Fruit fly (Drosophila melanogaster) whole organism, embryonic: Measurements from ENCODE around the gene Hayan.

Experiments
- Blimp-1 ChIP-seq: fragments of 200-800 bp; sonication (Bioruptor generic); optimal IDR thresholded peaks from 3 replicates; lab custom pipeline; 2018; ENCODE audit warnings: missing biosample characterization, missing genetic modification characterization, mild to moderate bottlenecking, moderate library complexity, missing genetic modification reagents
- CG10543 ChIP-seq: fragments of 200-800 bp; sonication (Bioruptor generic); optimal IDR thresholded peaks from 3 replicates; lab custom pipeline; 2017; ENCODE audit warnings: missing biosample characterization, mild to moderate bottlenecking, missing genetic modification characterization, moderate library complexity
- CG10565 ChIP-seq: fragments of 200-800 bp; sonication (Bioruptor generic); optimal IDR thresholded peaks from 3 replicates; lab custom pipeline; 2016; ENCODE audit warnings: missing biosample characterization, mild to moderate bottlenecking, missing genetic modification characterization
- CG10959 ChIP-seq: fragments of 200-800 bp; sonication (Bioruptor generic); IDR thresholded peaks from 2 replicates; pipeline ENCODE4 v1.3.6; 2022; ENCODE audit warnings: missing biosample characterization, missing genetic modification characterization
- CG11247 ChIP-seq: fragments of 200-800 bp; sonication (Bioruptor generic); IDR thresholded peaks from 2 replicates; pipeline ENCODE4 v1.3.6; 2022; ENCODE audit warnings: missing biosample characterization, missing genetic modification characterization
- CG12155 ChIP-seq: fragments of 200-800 bp; sonication (Bioruptor generic); optimal IDR thresholded peaks from 3 replicates; lab custom pipeline; 2016; ENCODE audit warnings: missing biosample characterization, missing genetic modification characterization
- CG12299 ChIP-seq: fragments of 200-800 bp; sonication (Bioruptor generic); optimal IDR thresholded peaks from 2 replicates; lab custom pipeline; 2018; ENCODE audit warnings: missing biosample characterization, mild to moderate bottlenecking, missing genetic modification characterization
- CG14050 ChIP-seq: fragments of 200-800 bp; sonication (Bioruptor generic); IDR thresholded peaks from 3 replicates; pipeline ENCODE4 v1.3.6; 2022; ENCODE audit warnings: missing biosample characterization, missing genetic modification characterization
- CG2875 ChIP-seq: fragments of 200-800 bp; sonication (Bioruptor generic); optimal IDR thresholded peaks from 2 replicates; lab custom pipeline; 2017; ENCODE audit warnings: missing biosample characterization, mild to moderate bottlenecking, missing genetic modification characterization, missing genetic modification reagents
- CG3163 ChIP-seq: fragments of 200-800 bp; sonication (Bioruptor generic); optimal IDR thresholded peaks from 3 replicates; lab custom pipeline; 2016; ENCODE audit warnings: missing biosample characterization, missing genetic modification characterization
- CG34224 ChIP-seq: fragments of 200-800 bp; sonication (Bioruptor generic); IDR thresholded peaks from 3 replicates; pipeline ENCODE4 v1.3.6; 2022; ENCODE audit warnings: missing biosample characterization, missing genetic modification characterization; ENCODE audit not compliant: partially characterized antibody
- CG4707 ChIP-seq: fragments of 200-800 bp; sonication (Bioruptor generic); optimal IDR thresholded peaks from 2 replicates; lab custom pipeline; 2018; ENCODE audit warnings: missing biosample characterization, mild to moderate bottlenecking, missing genetic modification characterization, moderate library complexity
- CG7963 ChIP-seq: fragments of 200-800 bp; sonication (Bioruptor generic); IDR thresholded peaks from 3 replicates; pipeline ENCODE4 v1.3.6; 2022; ENCODE audit warnings: missing biosample characterization, missing genetic modification characterization; ENCODE audit not compliant: partially characterized antibody
- CG8281 ChIP-seq: fragments of 200-800 bp; sonication (Bioruptor generic); optimal IDR thresholded peaks from 2 replicates; lab custom pipeline; 2018; ENCODE audit warnings: missing biosample characterization, mild to moderate bottlenecking, missing genetic modification characterization, moderate library complexity
- E2f2 ChIP-seq: fragments of 200-800 bp; sonication (Bioruptor generic); IDR thresholded peaks from 2 replicates; pipeline ENCODE4 v1.3.6; 2022; ENCODE audit warnings: missing biosample characterization, missing genetic modification characterization
- HLH54F ChIP-seq: fragments of 200-800 bp; sonication (Bioruptor generic); optimal IDR thresholded peaks from 3 replicates; lab custom pipeline; 2016; ENCODE audit warnings: missing biosample characterization, missing genetic modification characterization
- Hr3 ChIP-seq: fragments of 200-800 bp; sonication (Bioruptor generic); optimal IDR thresholded peaks from 3 replicates; lab custom pipeline; 2016; ENCODE audit warnings: missing biosample characterization, missing genetic modification characterization
- MBD-R2 ChIP-seq: fragments of 200-800 bp; sonication (Bioruptor generic); IDR thresholded peaks from 2 replicates; pipeline ENCODE4 v1.3.6; 2022; ENCODE audit warnings: missing biosample characterization, missing genetic modification characterization
- Mes4 ChIP-seq: fragments of 200-800 bp; sonication (Bioruptor generic); optimal IDR thresholded peaks from 2 replicates; lab custom pipeline; 2016; ENCODE audit warnings: missing biosample characterization, missing genetic modification characterization
- NC2β ChIP-seq: fragments of 200-800 bp; sonication (Bioruptor generic); optimal IDR thresholded peaks from 2 replicates; lab custom pipeline; 2016; ENCODE audit warnings: missing biosample characterization, missing genetic modification characterization
- Oaz ChIP-seq: fragments of 200-800 bp; sonication (Bioruptor generic); IDR thresholded peaks from 2 replicates; pipeline ENCODE4 v1.3.6; 2022; ENCODE audit warnings: missing biosample characterization, missing genetic modification characterization
- Pdp1 ChIP-seq, 2 experiments: fragments of 200-800 bp; sonication (Bioruptor generic); optimal IDR thresholded peaks; 3 replicates each; lab custom pipeline; 2016; ENCODE audit warnings: missing biosample characterization in 2 of 2, missing genetic modification characterization in 2 of 2, mild to moderate bottlenecking in 1 of 2, moderate library complexity in 1 of 2
- YL-1 ChIP-seq: fragments of 200-800 bp; sonication (Bioruptor generic); optimal IDR thresholded peaks from 3 replicates; lab custom pipeline; 2017; ENCODE audit warnings: missing biosample characterization, mild to moderate bottlenecking, missing genetic modification characterization
- amos ChIP-seq: fragments of 200-800 bp; sonication (Bioruptor generic); IDR thresholded peaks from 2 replicates; pipeline ENCODE4 v1.3.6; 2022; ENCODE audit warnings: missing biosample characterization, missing genetic modification characterization; ENCODE audit not compliant: partially characterized antibody
- cad ChIP-seq: fragments of >200 bp; optimal IDR thresholded peaks from 2 replicates; lab custom pipeline; 2017; ENCODE audit warnings: missing biosample characterization, missing genetic modification characterization
- crol ChIP-seq: fragments of 200-800 bp; sonication (Bioruptor generic); IDR thresholded peaks from 2 replicates; pipeline ENCODE4 v1.3.6; 2022; ENCODE audit warnings: missing biosample characterization, missing genetic modification characterization
- dmrt99B ChIP-seq: fragments of 200-800 bp; sonication (Bioruptor generic); optimal IDR thresholded peaks from 2 replicates; lab custom pipeline; 2018; ENCODE audit warnings: missing biosample characterization, mild to moderate bottlenecking, missing genetic modification characterization, moderate library complexity
- dpn ChIP-seq, 2 experiments: fragments of 200-800 bp; sonication (Bioruptor generic); optimal IDR thresholded peaks; 3 replicates each; lab custom pipeline; 2016; ENCODE audit warnings: missing biosample characterization in 2 of 2, missing genetic modification characterization in 2 of 2
- eve ChIP-seq, 2 experiments: fragments of >200 bp; optimal IDR thresholded peaks; 2 replicates each; lab custom pipeline; 2017; ENCODE audit warnings: missing biosample characterization in 2 of 2, missing genetic modification characterization in 2 of 2
- gce ChIP-seq: fragments of 200-800 bp; sonication (Bioruptor generic); IDR thresholded peaks from 3 replicates; pipeline ENCODE4 v1.3.6; 2022; ENCODE audit warnings: missing biosample characterization, missing genetic modification characterization
- gem ChIP-seq: fragments of 200-800 bp; sonication (Bioruptor generic); optimal IDR thresholded peaks from 2 replicates; lab custom pipeline; 2019; ENCODE audit warnings: missing biosample characterization, mild to moderate bottlenecking, missing genetic modification characterization, moderate library complexity
- grn ChIP-seq: fragments of 200-800 bp; sonication (Bioruptor generic); optimal IDR thresholded peaks from 3 replicates; lab custom pipeline; 2017; ENCODE audit warnings: missing biosample characterization, missing genetic modification characterization
- her ChIP-seq: fragments of 200-800 bp; sonication (Bioruptor generic); optimal IDR thresholded peaks from 2 replicates; lab custom pipeline; 2016; ENCODE audit warnings: missing biosample characterization, missing genetic modification characterization
- hth ChIP-seq: fragments of >200 bp; optimal IDR thresholded peaks from 2 replicates; lab custom pipeline; 2017; ENCODE audit warnings: inconsistent platforms
- insv ChIP-seq, 2 experiments: fragments of 200-800 bp; sonication (Bioruptor generic); optimal IDR thresholded peaks; 3 replicates each; lab custom pipeline; 2016 to 2018; ENCODE audit warnings: missing biosample characterization in 2 of 2, missing genetic modification characterization in 2 of 2
- kah ChIP-seq: fragments of 200-800 bp; sonication (Bioruptor generic); optimal IDR thresholded peaks from 2 replicates; lab custom pipeline; 2018; ENCODE audit warnings: missing biosample characterization, mild to moderate bottlenecking, missing genetic modification characterization
- ken ChIP-seq: fragments of 200-800 bp; sonication (Bioruptor generic); IDR thresholded peaks from 3 replicates; pipeline ENCODE4 v1.3.6; 2022; ENCODE audit warnings: missing biosample characterization, missing genetic modification characterization
- lilli ChIP-seq: fragments of 200-800 bp; sonication (Bioruptor generic); optimal IDR thresholded peaks from 3 replicates; lab custom pipeline; 2016; ENCODE audit warnings: missing biosample characterization, missing genetic modification characterization
- mld ChIP-seq: fragments of 200-800 bp; sonication (Bioruptor generic); IDR thresholded peaks from 3 replicates; pipeline ENCODE4 v1.3.6; 2022; ENCODE audit warnings: missing biosample characterization, missing genetic modification characterization; ENCODE audit not compliant: partially characterized antibody
- nerfin-1 ChIP-seq: fragments of 200-800 bp; sonication (Bioruptor generic); optimal IDR thresholded peaks from 3 replicates; lab custom pipeline; 2019; ENCODE audit warnings: missing biosample characterization, mild to moderate bottlenecking, missing genetic modification characterization, moderate library complexity
- nom ChIP-seq: fragments of 200-800 bp; sonication (Bioruptor generic); optimal IDR thresholded peaks from 2 replicates; lab custom pipeline; 2017; ENCODE audit warnings: missing biosample characterization, missing genetic modification characterization, mild to moderate bottlenecking, moderate library complexity, missing genetic modification reagents
- pb ChIP-seq: fragments of 200-800 bp; sonication (Bioruptor generic); optimal IDR thresholded peaks from 3 replicates; lab custom pipeline; 2016; ENCODE audit warnings: missing biosample characterization, missing genetic modification characterization
- pho ChIP-seq: fragments of 200-800 bp; sonication (Bioruptor generic); optimal IDR thresholded peaks from 2 replicates; lab custom pipeline; 2016; ENCODE audit warnings: missing biosample characterization, missing genetic modification characterization
- ro ChIP-seq: fragments of 200-800 bp; sonication (Bioruptor generic); IDR thresholded peaks from 2 replicates; pipeline ENCODE4 v1.3.6; 2022; ENCODE audit warnings: missing biosample characterization, missing genetic modification characterization
- sens ChIP-seq: fragments of 200-800 bp; sonication (Bioruptor generic); peaks from one replicate; lab custom pipeline; 2016; ENCODE audit warnings: missing biosample characterization, missing genetic modification characterization
- wek ChIP-seq: fragments of 200-800 bp; sonication (Bioruptor generic); optimal IDR thresholded peaks from 3 replicates; lab custom pipeline; 2018; ENCODE audit warnings: missing biosample characterization, mild to moderate bottlenecking, missing genetic modification characterization, moderate library complexity
- wor ChIP-seq: fragments of 200-800 bp; sonication (Bioruptor generic); IDR thresholded peaks from 2 replicates; pipeline ENCODE4 v1.3.6; 2022; ENCODE audit warnings: missing biosample characterization, missing genetic modification characterization
- zf30C ChIP-seq: fragments of 200-800 bp; sonication (Bioruptor generic); optimal IDR thresholded peaks from 3 replicates; lab custom pipeline; 2018; ENCODE audit warnings: missing biosample characterization, mild to moderate bottlenecking, missing genetic modification characterization

Gene Hayan

DNA sequence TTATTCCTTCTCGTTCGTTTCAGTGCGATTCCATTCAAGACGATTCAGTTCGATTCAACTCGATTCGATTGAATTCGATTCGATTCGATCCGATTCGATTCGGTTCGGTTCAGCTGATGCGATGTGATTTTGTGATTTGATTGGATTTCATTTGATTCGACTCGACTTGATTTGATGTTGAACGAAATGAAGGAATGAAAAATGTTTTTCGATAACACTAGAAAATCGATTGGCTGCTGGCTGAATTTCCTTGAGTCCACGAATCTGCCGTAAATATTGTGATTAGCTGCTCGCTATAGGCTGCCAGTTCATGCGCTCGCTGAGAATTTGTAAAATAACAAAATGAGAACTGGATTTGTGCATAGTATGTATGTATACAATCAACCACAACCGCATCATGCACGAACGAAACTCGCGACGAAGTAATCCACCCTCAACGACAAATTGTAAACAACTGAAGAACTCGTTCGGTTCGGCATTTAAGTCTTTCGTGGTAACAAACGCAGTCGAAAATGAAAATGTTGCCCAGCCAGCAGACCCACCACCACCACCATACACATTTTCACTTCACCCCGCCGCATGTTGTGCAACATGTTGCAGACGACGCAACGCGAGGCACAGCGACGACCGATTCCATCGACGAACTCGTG lies 21.5 kb upstream of the Hayan start, which contains the start of gene Wnt5 (continued):
- no peak for TF ChIP-seq dpn (GFP tag; optimal IDR thresholded peaks at IDR 0.05; lab: Kevin White, UChicago)
- TF ChIP-seq pb = no peak
- peak; percentile 43 for TF ChIP-seq YL-1 (GFP tag; lab: Kevin White, UChicago)
- no peak for TF ChIP-seq MBD-R2 (GFP tag; lab: Robert Waterston, UW)
- no peak for TF ChIP-seq lilli (GFP tag; lab: Kevin White, UChicago)
- TF ChIP-seq insv (GFP tag; optimal IDR thresholded peaks at IDR 0.05; lab: Kevin White, UChicago) = peak in 1 of 2 experiments; percentile 29
- peak; percentile 44 for TF ChIP-seq sens (GFP tag; lab: Kevin White, UChicago)
- no peak for TF ChIP-seq kah (GFP tag; lab: Kevin White, UChicago)
- TF ChIP-seq gem = no peak
- peak; percentile 15 for TF ChIP-seq CG4707 (GFP tag; lab: Kevin White, UChicago)
- no peak for TF ChIP-seq her
- TF ChIP-seq eve (GFP tag; optimal IDR thresholded peaks at IDR 0.05; lab: Kevin White, UChicago) = no peak
- no peak for TF ChIP-seq CG14050 (GFP tag; lab: Robert Waterston, UW)
- no peak for TF ChIP-seq NC2β (GFP tag; lab: Kevin White, UChicago)
- TF ChIP-seq amos (GFP tag; lab: Robert Waterston, UW) = 0 out of 2 replicates have a peak, but pooled peaks have one; percentile 26
- TF ChIP-seq CG12155 (GFP tag; lab: Kevin White, UChicago) = no peak
- TF ChIP-seq CG10543 (GFP tag; lab: Kevin White, UChicago) = peak; percentile 24
- TF ChIP-seq CG34224 (GFP tag; lab: Robert Waterston, UW) = no peak
- no peak for TF ChIP-seq hth (lab: Kevin White, UChicago)
- TF ChIP-seq crol (GFP tag; lab: Robert Waterston, UW) = peak; percentile 65
- no peak for TF ChIP-seq ken (GFP tag; lab: Robert Waterston, UW)
- TF ChIP-seq mld (GFP tag; lab: Robert Waterston, UW) = no peak
- TF ChIP-seq CG8281 (tag; lab: Kevin White, UChicago) = no peak
- TF ChIP-seq pho = no peak
- TF ChIP-seq wek (GFP tag; lab: Kevin White, UChicago) = peak; percentile 32
- no peak for TF ChIP-seq dmrt99B (tag; lab: Kevin White, UChicago)
- no peak for TF ChIP-seq Blimp-1 (GFP tag; lab: Kevin White, UChicago)
- no peak for TF ChIP-seq Oaz (GFP tag; lab: Robert Waterston, UW)
- TF ChIP-seq CG2875 (GFP tag; lab: Kevin White, UChicago) = no peak
- peak; percentile 55 for TF ChIP-seq CG11247
- no peak for TF ChIP-seq zf30C (GFP tag; lab: Kevin White, UChicago)
- no peak for TF ChIP-seq cad
- no peak for TF ChIP-seq nerfin-1 (tag; lab: Kevin White, UChicago)
- TF ChIP-seq grn (GFP tag; lab: Kevin White, UChicago) = no peak
- TF ChIP-seq CG10959 = no peak
- TF ChIP-seq E2f2 = 0 out of 2 replicates have a peak, but pooled peaks have one; percentile 14
- no peak for TF ChIP-seq CG3163 (GFP tag; lab: Kevin White, UChicago)
- peak; percentile 50 for TF ChIP-seq nom
- no peak for TF ChIP-seq Mes4 (GFP tag; lab: Kevin White, UChicago)
- TF ChIP-seq gce (GFP tag; lab: Robert Waterston, UW) = peak; percentile 22; the same call in 1 of the 3 replicates
- TF ChIP-seq Pdp1 (GFP tag; optimal IDR thresholded peaks at IDR 0.05; lab: Kevin White, UChicago) = no peak
- no peak for TF ChIP-seq CG10565 (GFP tag; lab: Kevin White, UChicago)
- TF ChIP-seq wor (GFP tag; lab: Robert Waterston, UW) = no peak
- TF ChIP-seq ro (GFP tag; lab: Robert Waterston, UW) = no peak
- TF ChIP-seq CG7963 (GFP tag; lab: Robert Waterston, UW) = no peak
- no peak for TF ChIP-seq HLH54F (GFP tag; lab: Kevin White, UChicago)
- no peak for TF ChIP-seq CG12299 (tag; lab: Kevin White, UChicago)
- no peak for TF ChIP-seq Hr3 (GFP tag; lab: Kevin White, UChicago)
